Worm (Caenorhabditis elegans) whole organism, L4 larva: ENCODE measurements around the gene K09E9.1.

Source experiments
- ama-1 ChIP-seq: fragments of 150-350 bp; optimal IDR thresholded peaks from 2 replicates; lab custom pipeline; 2014; ENCODE audit warnings: inconsistent platforms, mixed read lengths
- ceh-82 ChIP-seq: sonication (generic microtip); optimal IDR thresholded peaks from 2 replicates; lab custom pipeline; 2017; ENCODE audit warnings: missing biosample characterization, missing genetic modification characterization
- lin-1 ChIP-seq: fragments of 200-800 bp; sonication (Bioruptor generic); IDR thresholded peaks from 2 replicates; pipeline ENCODE4 v1.3.6; 2022; ENCODE audit warnings: missing genetic modification reagents, missing genetic modification characterization, missing compliant biosample characterization
- lin-38 ChIP-seq: fragments of 200-800 bp; sonication (Bioruptor generic); IDR thresholded peaks from 2 replicates; pipeline ENCODE4 v1.3.6; 2022; ENCODE audit warnings: missing genetic modification reagents, missing genetic modification characterization, missing compliant biosample characterization
- lin-39 ChIP-seq: fragments of 150-350 bp; optimal IDR thresholded peaks from 2 replicates; lab custom pipeline; 2014; ENCODE audit warnings: missing biosample characterization, missing genetic modification reagents, missing genetic modification characterization
- mep-1 ChIP-seq: fragments of 150-350 bp; sonication (generic microtip); optimal IDR thresholded peaks from 3 replicates; lab custom pipeline; 2014; ENCODE audit warnings: missing biosample characterization, missing genetic modification characterization
- nhr-11 ChIP-seq: fragments of 150-350 bp; optimal IDR thresholded peaks from 2 replicates; lab custom pipeline; 2014; ENCODE audit warnings: missing biosample characterization, missing genetic modification characterization
- nhr-76 ChIP-seq: fragments of 150-350 bp; optimal IDR thresholded peaks from 2 replicates; lab custom pipeline; 2014; ENCODE audit warnings: missing biosample characterization, missing genetic modification characterization
- nhr-77 ChIP-seq: fragments of 150-350 bp; optimal IDR thresholded peaks from 2 replicates; lab custom pipeline; 2014; ENCODE audit warnings: missing biosample characterization, missing genetic modification characterization
- pha-4 ChIP-seq, 2 experiments: fragments of 150-350 bp in 1 of 2; fragments of 200-800 bp in 1 of 2; sonication (Bioruptor generic) in 1 of 2; IDR thresholded peaks in 1 of 2; optimal IDR thresholded peaks in 1 of 2; 2 replicates each; pipeline versions ENCODE4 v1.3.6 to Lab custom; 2014 to 2022; ENCODE audit warnings: missing genetic modification characterization in 2 of 2, missing genetic modification reagents in 2 of 2, missing biosample characterization in 1 of 2, missing compliant biosample characterization in 1 of 2
- rbr-2 ChIP-seq: sonication (generic microtip); optimal IDR thresholded peaks from 2 replicates; lab custom pipeline; 2016; ENCODE audit warnings: missing genotype, missing genetic modification characterization, missing compliant biosample characterization
- skn-1 ChIP-seq: fragments of 150-350 bp; optimal IDR thresholded peaks from 2 replicates; lab custom pipeline; 2014; ENCODE audit warnings: missing biosample characterization, missing genetic modification characterization
- snpc-4 ChIP-seq: fragments of 150-350 bp; optimal IDR thresholded peaks from 2 replicates; lab custom pipeline; 2014; ENCODE audit warnings: missing biosample characterization, missing genetic modification characterization

DNA sequence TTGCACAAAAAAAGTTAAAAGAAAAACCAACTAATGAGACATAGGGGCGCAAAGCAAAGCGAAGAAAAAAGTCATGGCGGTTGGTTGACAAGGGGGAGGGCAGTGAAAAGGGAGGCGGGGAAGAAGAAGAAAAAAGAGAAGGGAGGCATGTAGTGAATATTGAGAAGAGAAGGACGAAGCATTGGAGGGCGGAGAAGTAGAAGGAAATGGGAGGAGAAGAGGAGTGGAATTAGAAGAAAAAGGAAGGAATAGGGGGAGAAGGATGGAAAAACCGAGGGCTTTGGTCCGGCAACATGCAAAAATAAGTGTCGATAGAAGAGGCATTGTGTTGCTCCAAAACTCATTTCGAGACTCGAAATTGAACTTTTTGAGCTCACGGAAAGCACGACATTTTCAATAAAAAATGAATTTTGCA lies 10.5 kb downstream of the K09E9.1 start:
- TF ChIP-seq ceh-82 (tag; lab: Kevin White, UChicago): no peak
- no peak for TF ChIP-seq nhr-76
- TF ChIP-seq lin-1: no peak
- peak; percentile 39 for TF ChIP-seq rbr-2 (tag; lab: Kevin White, UChicago)
- TF ChIP-seq nhr-77: no peak
- no peak for TF ChIP-seq ama-1 (lab: Kevin White, UChicago)
- TF ChIP-seq lin-38 (GFP tag; lab: Robert Waterston, UW): no peak
- TF ChIP-seq snpc-4 (tag; lab: Kevin White, UChicago): no peak
- no peak for TF ChIP-seq skn-1 (tag; lab: Kevin White, UChicago)
- TF ChIP-seq mep-1: peak; percentile 62
- no peak for TF ChIP-seq nhr-11 (tag; lab: Kevin White, UChicago)
- no peak for TF ChIP-seq lin-39
- TF ChIP-seq pha-4 (GFP tag; IDR thresholded peaks at IDR 0.05; lab: Robert Waterston, UW): no peak
- TF ChIP-seq pha-4 (tag; optimal IDR thresholded peaks at IDR 0.05; lab: Kevin White, UChicago): no peak
